Worm (Caenorhabditis elegans) whole organism, L4 larva: ENCODE measurements around the gene C29F9.5.

Source experiments
- D1046.2 ChIP-seq: fragments of 200-800 bp; sonication (Bioruptor generic); IDR thresholded peaks from 2 replicates; pipeline ENCODE4 v1.3.6; 2022; ENCODE audit warnings: missing genetic modification characterization, missing compliant biosample characterization
- R02D3.7 ChIP-seq: fragments of 150-350 bp; sonication (generic microtip); optimal IDR thresholded peaks from 3 replicates; lab custom pipeline; 2014; ENCODE audit warnings: missing biosample characterization, missing genetic modification characterization
- T20F7.1 ChIP-seq: fragments of 200-800 bp; sonication (Bioruptor generic); optimal IDR thresholded peaks from 2 replicates; lab custom pipeline; 2018; ENCODE audit warnings: mild to moderate bottlenecking, missing genetic modification characterization, missing compliant biosample characterization
- Y48G9A.11 ChIP-seq: fragments of 200-800 bp; sonication (Bioruptor generic); IDR thresholded peaks from 2 replicates; pipeline ENCODE4 v1.3.6; 2022; ENCODE audit warnings: missing genetic modification reagents, missing genetic modification characterization, missing compliant biosample characterization
- ZK546.5 ChIP-seq, 2 experiments: sonication (generic microtip); optimal IDR thresholded peaks; 2 replicates each; lab custom pipeline; 2017; ENCODE audit warnings: missing biosample characterization in 2 of 2, missing genetic modification characterization in 2 of 2
- arid-1 ChIP-seq: fragments of 200-800 bp; sonication (Bioruptor generic); conservative IDR thresholded peaks from 2 replicates; pipeline ENCODE4 v1.3.6; 2022; ENCODE audit warnings: missing genetic modification reagents, missing genetic modification characterization, missing compliant biosample characterization
- attf-4 ChIP-seq: sonication (generic microtip); optimal IDR thresholded peaks from 3 replicates; lab custom pipeline; 2017; ENCODE audit warnings: missing biosample characterization, missing genetic modification characterization
- ceh-28 ChIP-seq: fragments of 150-350 bp; optimal IDR thresholded peaks from 2 replicates; lab custom pipeline; 2014; ENCODE audit warnings: missing biosample characterization, missing genetic modification reagents, missing genetic modification characterization
- ceh-44 ChIP-seq: fragments of 200-800 bp; sonication (Bioruptor generic); IDR thresholded peaks from 2 replicates; pipeline ENCODE4 v1.3.6; 2022; ENCODE audit warnings: missing genetic modification reagents, missing genetic modification characterization, missing compliant biosample characterization
- ceh-82 ChIP-seq: sonication (generic microtip); optimal IDR thresholded peaks from 2 replicates; lab custom pipeline; 2017; ENCODE audit warnings: missing biosample characterization, missing genetic modification characterization
- ctbp-1 ChIP-seq: fragments of 200-800 bp; sonication (Bioruptor generic); IDR thresholded peaks from 2 replicates; pipeline ENCODE4 v1.3.6; 2022; ENCODE audit warnings: missing genetic modification reagents, missing genetic modification characterization, missing compliant biosample characterization
- daf-16 ChIP-seq, 3 experiments: sonication (generic microtip); optimal IDR thresholded peaks; 2 replicates each; lab custom pipeline; 2016 to 2017; ENCODE audit warnings: missing genetic modification characterization in 3 of 3, missing genetic modification reagents in 3 of 3, mild to moderate bottlenecking in 2 of 3, missing compliant biosample characterization in 2 of 3, missing biosample characterization in 1 of 3, moderate library complexity in 1 of 3
- daf-19 ChIP-seq: fragments of 200-800 bp; sonication (Bioruptor generic); conservative IDR thresholded peaks from 2 replicates; pipeline ENCODE4 v1.3.6; 2022; ENCODE audit warnings: missing genetic modification characterization, missing compliant biosample characterization
- daf-8 ChIP-seq: fragments of 200-800 bp; sonication (Bioruptor generic); IDR thresholded peaks from 2 replicates; pipeline ENCODE4 v1.3.6; 2022; ENCODE audit warnings: missing genetic modification characterization, missing compliant biosample characterization
- dmd-9 ChIP-seq: fragments of 200-800 bp; sonication (Bioruptor generic); IDR thresholded peaks from 2 replicates; pipeline ENCODE4 v1.3.6; 2022; ENCODE audit warnings: missing genetic modification reagents, missing genetic modification characterization, missing compliant biosample characterization
- duxl-1 ChIP-seq: sonication (generic microtip); optimal IDR thresholded peaks from 2 replicates; lab custom pipeline; 2016; ENCODE audit warnings: mild to moderate bottlenecking, missing genetic modification characterization, moderate library complexity, missing compliant biosample characterization; ENCODE audit not compliant: poor library complexity
- dve-1 ChIP-seq: sonication (generic microtip); optimal IDR thresholded peaks from 2 replicates; lab custom pipeline; 2017; ENCODE audit warnings: antibody characterized with exemption, mild to moderate bottlenecking, missing genetic modification characterization, missing compliant biosample characterization; ENCODE audit not compliant: insufficient read depth
- hif-1 ChIP-seq, 2 experiments: sonication (generic microtip); optimal IDR thresholded peaks; 2 replicates each; lab custom pipeline; 2016 to 2017; ENCODE audit warnings: missing compliant biosample characterization in 2 of 2, missing genetic modification characterization in 2 of 2, missing genetic modification reagents in 2 of 2, missing genotype in 2 of 2, mild to moderate bottlenecking in 1 of 2
- hlh-11 ChIP-seq: fragments of 200-800 bp; sonication (Bioruptor generic); optimal IDR thresholded peaks from 2 replicates; lab custom pipeline; 2018; ENCODE audit warnings: mild to moderate bottlenecking, missing genetic modification characterization, missing compliant biosample characterization
- hmg-1.1 ChIP-seq: fragments of 200-800 bp; sonication (Bioruptor generic); IDR thresholded peaks from 2 replicates; pipeline ENCODE4 v1.3.6; 2022; ENCODE audit warnings: missing genetic modification reagents, missing genetic modification characterization, missing compliant biosample characterization
- lin-15B ChIP-seq: fragments of 150-350 bp; sonication (generic microtip); optimal IDR thresholded peaks from 3 replicates; lab custom pipeline; 2014; ENCODE audit warnings: missing biosample characterization, missing genetic modification characterization
- madf-5 ChIP-seq, 2 experiments: fragments of 200-800 bp; sonication (Bioruptor generic); IDR thresholded peaks; 2 replicates each; pipeline ENCODE4 v1.3.6; 2022; ENCODE audit warnings: missing compliant biosample characterization in 2 of 2, missing genetic modification characterization in 2 of 2
- madf-9 ChIP-seq: fragments of 200-800 bp; sonication (Bioruptor generic); conservative IDR thresholded peaks from 2 replicates; pipeline ENCODE4 v1.3.6; 2022; ENCODE audit warnings: missing genetic modification reagents, missing genetic modification characterization, missing compliant biosample characterization
- mdl-1 ChIP-seq, 2 experiments: fragments of 150-350 bp in 1 of 2; sonication (generic microtip) in 1 of 2; optimal IDR thresholded peaks; 2 replicates each; lab custom pipeline; 2014 to 2017; ENCODE audit warnings: missing biosample characterization in 2 of 2, missing genetic modification characterization in 2 of 2
- mes-2 ChIP-seq: sonication (generic microtip); optimal IDR thresholded peaks from 2 replicates; lab custom pipeline; 2016; ENCODE audit warnings: missing genotype, mild to moderate bottlenecking, missing genetic modification characterization, missing compliant biosample characterization; ENCODE audit not compliant: poor library complexity, severe bottlenecking
- nhr-10 ChIP-seq: fragments of 150-350 bp; optimal IDR thresholded peaks from 2 replicates; lab custom pipeline; 2014; ENCODE audit warnings: missing biosample characterization, missing genetic modification characterization
- nhr-102 ChIP-seq: sonication (generic microtip); optimal IDR thresholded peaks from 2 replicates; lab custom pipeline; 2016; ENCODE audit warnings: mild to moderate bottlenecking, missing genetic modification characterization, moderate library complexity, missing compliant biosample characterization
- nhr-11 ChIP-seq: fragments of 150-350 bp; optimal IDR thresholded peaks from 2 replicates; lab custom pipeline; 2014; ENCODE audit warnings: missing biosample characterization, missing genetic modification characterization
- nhr-111 ChIP-seq: fragments of 200-800 bp; sonication (Bioruptor generic); optimal IDR thresholded peaks from 2 replicates; lab custom pipeline; 2018; ENCODE audit warnings: mild to moderate bottlenecking, missing genetic modification characterization, missing compliant biosample characterization
- nhr-237 ChIP-seq: sonication (generic microtip); optimal IDR thresholded peaks from 2 replicates; lab custom pipeline; 2017; ENCODE audit warnings: missing biosample characterization, missing genetic modification characterization
- nhr-41 ChIP-seq: fragments of 200-800 bp; sonication (Bioruptor generic); IDR thresholded peaks from 2 replicates; pipeline ENCODE4 v1.3.6; 2022; ENCODE audit warnings: missing genetic modification reagents, missing genetic modification characterization, missing compliant biosample characterization
- nhr-42 ChIP-seq: fragments of 200-800 bp; sonication (Bioruptor generic); IDR thresholded peaks from 2 replicates; pipeline ENCODE4 v1.3.6; 2022; ENCODE audit warnings: missing genetic modification characterization, missing compliant biosample characterization
- nhr-48 ChIP-seq: sonication (generic microtip); optimal IDR thresholded peaks from 2 replicates; lab custom pipeline; 2016; ENCODE audit warnings: mild to moderate bottlenecking, missing genetic modification characterization, missing compliant biosample characterization
- nhr-76 ChIP-seq: fragments of 150-350 bp; optimal IDR thresholded peaks from 2 replicates; lab custom pipeline; 2014; ENCODE audit warnings: missing biosample characterization, missing genetic modification characterization
- nhr-77 ChIP-seq: fragments of 150-350 bp; optimal IDR thresholded peaks from 2 replicates; lab custom pipeline; 2014; ENCODE audit warnings: missing biosample characterization, missing genetic modification characterization
- pqm-1 ChIP-seq: sonication (generic microtip); optimal IDR thresholded peaks from 2 replicates; lab custom pipeline; 2017; ENCODE audit warnings: missing biosample characterization, missing genetic modification characterization
- sdz-12 ChIP-seq: fragments of 200-800 bp; sonication (Bioruptor generic); optimal IDR thresholded peaks from 2 replicates; lab custom pipeline; 2018; ENCODE audit warnings: mild to moderate bottlenecking, missing genetic modification characterization, missing compliant biosample characterization
- set-16 ChIP-seq: fragments of 200-800 bp; sonication (Bioruptor generic); IDR thresholded peaks from 2 replicates; pipeline ENCODE4 v1.3.6; 2022; ENCODE audit warnings: missing genetic modification reagents, missing genetic modification characterization, missing compliant biosample characterization
- snpc-1.2 ChIP-seq: fragments of 200-800 bp; sonication (Bioruptor generic); IDR thresholded peaks from 2 replicates; pipeline ENCODE4 v1.3.6; 2022; ENCODE audit warnings: missing genetic modification reagents, missing genetic modification characterization, missing compliant biosample characterization
- snpc-4 ChIP-seq: fragments of 150-350 bp; optimal IDR thresholded peaks from 2 replicates; lab custom pipeline; 2014; ENCODE audit warnings: missing biosample characterization, missing genetic modification characterization
- spr-1 ChIP-seq: sonication (generic microtip); optimal IDR thresholded peaks from 2 replicates; lab custom pipeline; 2016; ENCODE audit warnings: mild to moderate bottlenecking, missing genetic modification characterization, missing compliant biosample characterization
- spr-3 ChIP-seq: fragments of 200-800 bp; sonication (Bioruptor generic); optimal IDR thresholded peaks from 2 replicates; lab custom pipeline; 2018; ENCODE audit warnings: mild to moderate bottlenecking, missing genetic modification characterization, missing compliant biosample characterization
- tra-1 ChIP-seq: fragments of 200-800 bp; sonication (Bioruptor generic); IDR thresholded peaks from 2 replicates; pipeline ENCODE4 v1.3.6; 2022; ENCODE audit warnings: missing genetic modification reagents, missing genetic modification characterization, missing compliant biosample characterization
- unc-62 ChIP-seq, 3 experiments: fragments of 150-350 bp in 1 of 3; sonication (generic microtip); optimal IDR thresholded peaks in 2 of 3; peaks in 1 of 3; 1 replicate in 1 of 3; 2 replicates in 2 of 3; lab custom pipeline; 2014 to 2017; ENCODE audit warnings: missing biosample characterization in 3 of 3, missing genetic modification characterization in 3 of 3, missing genetic modification reagents in 3 of 3, missing genotype in 1 of 3
- zip-2 ChIP-seq: fragments of 150-350 bp; optimal IDR thresholded peaks from 2 replicates; lab custom pipeline; 2014; ENCODE audit warnings: missing biosample characterization, missing genetic modification characterization
- ztf-11 ChIP-seq: fragments of 150-350 bp; optimal IDR thresholded peaks from 2 replicates; lab custom pipeline; 2014; ENCODE audit warnings: missing biosample characterization, missing genetic modification characterization
- ztf-7 ChIP-seq: fragments of 150-350 bp; optimal IDR thresholded peaks from 2 replicates; lab custom pipeline; 2014; ENCODE audit warnings: missing biosample characterization, missing genetic modification characterization

The C29F9.5 gene

ce11 chrIII:87183-87582 lies 30.1 kb upstream of the C29F9.5 start, which contains the start of the genes F54C4.4 and mrpl-40 (continued):
- TF ChIP-seq dmd-9 (GFP tag; lab: Robert Waterston, UW) (no peak), spr-1 (tag; lab: Kevin White, UChicago) (no peak), madf-9 (GFP tag; lab: Robert Waterston, UW) (no peak), pqm-1 (tag; lab: Kevin White, UChicago) (no peak), ceh-28 (tag; lab: Kevin White, UChicago) (peak; percentile 18), duxl-1 (no peak), T20F7.1 (GFP tag; lab: Kevin White, UChicago) (peak; percentile 98), nhr-48 (no peak), nhr-77 (tag; lab: Kevin White, UChicago) (peak; percentile 20), daf-16 (GFP tag; optimal IDR thresholded peaks at IDR 0.05; lab: Kevin White, UChicago) (no peak), daf-16 (tag; optimal IDR thresholded peaks at IDR 0.05; lab: Kevin White, UChicago) (peak; percentile 18)

DNA sequence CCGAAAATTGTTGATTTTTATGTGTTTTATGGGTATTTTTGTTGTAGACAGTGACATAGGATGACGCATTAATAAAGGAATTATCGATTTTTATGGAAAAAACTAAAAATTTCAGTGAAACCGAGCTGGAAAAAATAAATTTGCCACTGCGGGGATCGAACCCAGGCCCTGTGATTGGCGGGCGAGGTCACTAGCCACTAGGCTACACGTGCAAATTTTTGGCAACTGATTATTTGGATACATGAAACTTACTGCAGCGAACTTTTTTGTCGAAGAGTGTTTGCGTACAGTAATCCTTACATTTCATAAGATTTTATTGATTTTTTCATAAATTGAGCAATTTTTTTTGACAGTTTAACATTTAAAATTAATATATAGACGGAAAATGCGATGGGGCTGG lies 28.2 kb upstream of the C29F9.5 start:
- TF ChIP-seq nhr-41 (GFP tag; lab: Robert Waterston, UW) (no peak), ztf-7 (peak; percentile 26), madf-5 (GFP tag; IDR thresholded peaks at IDR 0.05; lab: Robert Waterston, UW) (peak in 1 of 2 experiments; percentile 79; a peak in 2 of 4 replicates), arid-1 (GFP tag; lab: Robert Waterston, UW) (peak; percentile 81), nhr-237 (no peak), nhr-42 (GFP tag; lab: Robert Waterston, UW) (0 out of 2 replicates have a peak, but pooled peaks have one; percentile 47), mes-2 (tag; lab: Kevin White, UChicago) (peak; percentile 72), dve-1 (tag; lab: Kevin White, UChicago) (peak; percentile 70), hif-1 (tag; optimal IDR thresholded peaks at IDR 0.05; lab: Kevin White, UChicago) (no peak), snpc-1.2 (peak; percentile 71), tra-1 (GFP tag; lab: Robert Waterston, UW) (peak; percentile 48; the same call in 1 of the 2 replicates), sdz-12 (GFP tag; lab: Kevin White, UChicago) (no peak), ceh-82 (tag; lab: Kevin White, UChicago) (no peak), Y48G9A.11 (peak; percentile 93), unc-62 (GFP tag; optimal IDR thresholded peaks at IDR 0.05 in 1 of 2; lab: Kevin White, UChicago) (peak in 1 of 2 experiments; percentile 84), unc-62 (tag; optimal IDR thresholded peaks at IDR 0.05; lab: Kevin White, UChicago) (no peak), ZK546.5 (tag; optimal IDR thresholded peaks at IDR 0.05; lab: Kevin White, UChicago) (no peak), ztf-11 (tag; lab: Kevin White, UChicago) (no peak), T20F7.1 (GFP tag; lab: Kevin White, UChicago) (peak; percentile 83), set-16 (GFP tag; lab: Robert Waterston, UW) (no peak), hlh-11 (tag; lab: Kevin White, UChicago) (peak; percentile 49), nhr-10 (tag; lab: Kevin White, UChicago) (no peak), ceh-44 (GFP tag; lab: Robert Waterston, UW) (peak; percentile 3; the same call in 1 of the 2 replicates), lin-15B (no peak), nhr-11 (tag; lab: Kevin White, UChicago) (no peak), duxl-1 (peak; percentile 84), D1046.2 (GFP tag; lab: Robert Waterston, UW) (peak; percentile 62; the same call in 1 of the 2 replicates), ceh-28 (tag; lab: Kevin White, UChicago) (peak; percentile 24), hmg-1.1 (GFP tag; lab: Robert Waterston, UW) (peak; percentile 62), attf-4 (tag; lab: Kevin White, UChicago) (no peak), R02D3.7 (tag; lab: Kevin White, UChicago) (no peak), madf-9 (GFP tag; lab: Robert Waterston, UW) (0 out of 2 replicates have a peak, but pooled peaks have one; percentile 60), nhr-111 (GFP tag; lab: Kevin White, UChicago) (no peak), nhr-76 (tag; lab: Kevin White, UChicago) (no peak), dmd-9 (GFP tag; lab: Robert Waterston, UW) (0 out of 2 replicates have a peak, but pooled peaks have one; percentile 55), daf-19 (0 out of 2 replicates have a peak, but pooled peaks have one; percentile 65), daf-8 (GFP tag; lab: Robert Waterston, UW) (no peak), nhr-102 (peak; percentile 52), spr-3 (peak; percentile 52), mdl-1 (tag; optimal IDR thresholded peaks at IDR 0.05; lab: Kevin White, UChicago) (no peak), snpc-4 (tag; lab: Kevin White, UChicago) (no peak), zip-2 (tag; lab: Kevin White, UChicago) (peak; percentile 11), ctbp-1 (GFP tag; lab: Robert Waterston, UW) (peak; percentile 44; the same call in 1 of the 2 replicates)
